Worm (Caenorhabditis elegans) whole organism, L1 larva: ENCODE measurements around the gene ZK632.14.

Experiments
- C04F5.9 ChIP-seq: sonication (generic microtip); optimal IDR thresholded peaks from 2 replicates; lab custom pipeline; 2016; ENCODE audit warnings: missing genetic modification characterization, missing compliant biosample characterization
- C34B4.2 ChIP-seq: sonication (generic microtip); optimal IDR thresholded peaks from 2 replicates; lab custom pipeline; 2017; ENCODE audit warnings: mild to moderate bottlenecking, missing genetic modification characterization, missing compliant biosample characterization
- F16B12.6 ChIP-seq: fragments of 150-350 bp; optimal IDR thresholded peaks from 2 replicates; lab custom pipeline; 2014; ENCODE audit warnings: missing biosample characterization, missing genetic modification characterization
- Y116A8C.19 ChIP-seq: sonication (generic microtip); optimal IDR thresholded peaks from 2 replicates; lab custom pipeline; 2016; ENCODE audit warnings: missing compliant biosample characterization, missing genetic modification characterization, borderline replicate concordance
- alr-1 ChIP-seq: fragments of 200-800 bp; sonication (Bioruptor generic); optimal IDR thresholded peaks from 2 replicates; lab custom pipeline; 2018; ENCODE audit warnings: borderline replicate concordance, mild to moderate bottlenecking, missing genetic modification characterization, missing compliant biosample characterization
- aly-2 ChIP-seq: fragments of 150-350 bp; optimal IDR thresholded peaks from 2 replicates; lab custom pipeline; 2014; ENCODE audit warnings: missing biosample characterization, missing genetic modification characterization
- ama-1 ChIP-seq: fragments of 150-350 bp; optimal IDR thresholded peaks from 2 replicates; lab custom pipeline; 2014
- blmp-1 ChIP-seq: fragments of 150-350 bp; optimal IDR thresholded peaks from 2 replicates; lab custom pipeline; 2014; ENCODE audit warnings: missing biosample characterization, missing genetic modification characterization
- ceh-82 ChIP-seq, 3 experiments: fragments of 150-350 bp in 1 of 3; sonication (generic microtip) in 2 of 3; optimal IDR thresholded peaks; 2 replicates each; lab custom pipeline; 2014 to 2017; ENCODE audit warnings: missing biosample characterization in 3 of 3, missing genetic modification characterization in 3 of 3
- dpl-1 ChIP-seq, 3 experiments: fragments of 150-350 bp in 2 of 3; sonication (generic microtip) in 1 of 3; optimal IDR thresholded peaks; 2 replicates each; lab custom pipeline; 2014 to 2017; ENCODE audit warnings: missing biosample characterization in 3 of 3, missing genetic modification characterization in 3 of 3, missing genetic modification reagents in 3 of 3
- dsc-1 ChIP-seq: sonication (generic microtip); optimal IDR thresholded peaks from 2 replicates; lab custom pipeline; 2016; ENCODE audit warnings: mild to moderate bottlenecking, missing genetic modification characterization, missing compliant biosample characterization
- efl-1 ChIP-seq, 4 experiments: fragments of 150-350 bp; optimal IDR thresholded peaks in 3 of 4; peaks in 1 of 4; 1 replicate in 1 of 4; 2 replicates in 3 of 4; lab custom pipeline; 2014; ENCODE audit warnings: missing biosample characterization in 2 of 4, missing genetic modification characterization in 2 of 4, missing genetic modification reagents in 2 of 4
- elt-2 ChIP-seq: sonication (generic microtip); optimal IDR thresholded peaks from 2 replicates; lab custom pipeline; 2016; ENCODE audit warnings: missing genetic modification characterization, mild to moderate bottlenecking, inconsistent platforms, missing compliant biosample characterization, missing genetic modification reagents
- ets-5 ChIP-seq: fragments of 200-800 bp; sonication (Bioruptor generic); IDR thresholded peaks from 2 replicates; pipeline ENCODE4 v1.3.6; 2022; ENCODE audit warnings: missing genetic modification characterization, missing compliant biosample characterization
- fos-1 ChIP-seq: fragments of 150-350 bp; optimal IDR thresholded peaks from 2 replicates; lab custom pipeline; 2014; ENCODE audit warnings: missing biosample characterization, missing genetic modification characterization
- grh-1 ChIP-seq: fragments of 200-800 bp; sonication (Bioruptor generic); IDR thresholded peaks from 2 replicates; pipeline ENCODE4 v1.3.6; 2022; ENCODE audit warnings: missing genetic modification reagents, missing genetic modification characterization, missing compliant biosample characterization
- hlh-4 ChIP-seq: sonication (generic microtip); optimal IDR thresholded peaks from 2 replicates; lab custom pipeline; 2016; ENCODE audit warnings: mild to moderate bottlenecking, missing genetic modification characterization, missing compliant biosample characterization
- hpl-2 ChIP-seq: fragments of 150-350 bp; optimal IDR thresholded peaks from 2 replicates; lab custom pipeline; 2014; ENCODE audit warnings: missing biosample characterization, missing genetic modification reagents, missing genetic modification characterization
- jun-1 ChIP-seq: fragments of 150-350 bp; optimal IDR thresholded peaks from 2 replicates; lab custom pipeline; 2014; ENCODE audit warnings: missing biosample characterization, missing genetic modification reagents, missing genetic modification characterization
- lin-13 ChIP-seq: fragments of 150-350 bp; optimal IDR thresholded peaks from 2 replicates; lab custom pipeline; 2014; ENCODE audit warnings: missing biosample characterization, missing genetic modification reagents, missing genetic modification characterization
- lin-14 ChIP-seq: fragments of 200-800 bp; sonication (Bioruptor generic); optimal IDR thresholded peaks from 2 replicates; lab custom pipeline; 2018; ENCODE audit warnings: mild to moderate bottlenecking, missing genetic modification characterization, moderate library complexity, missing compliant biosample characterization
- lin-15B ChIP-seq: fragments of 150-350 bp; sonication (generic microtip); optimal IDR thresholded peaks from 3 replicates; lab custom pipeline; 2014; ENCODE audit warnings: missing biosample characterization, missing genetic modification characterization
- lin-35 ChIP-seq, 2 experiments: fragments of 150-350 bp; optimal IDR thresholded peaks; 2 replicates each; lab custom pipeline; 2014; ENCODE audit warnings: missing biosample characterization in 2 of 2, missing genetic modification characterization in 2 of 2, missing genetic modification reagents in 2 of 2
- lir-3 ChIP-seq: sonication (generic microtip); optimal IDR thresholded peaks from 2 replicates; lab custom pipeline; 2016; ENCODE audit warnings: mild to moderate bottlenecking, missing genetic modification characterization, moderate library complexity, missing compliant biosample characterization; ENCODE audit not compliant: poor library complexity
- lsy-2 ChIP-seq, 2 experiments: fragments of 150-350 bp; optimal IDR thresholded peaks; 2 replicates each; lab custom pipeline; 2014; ENCODE audit warnings: missing biosample characterization in 2 of 2, missing genetic modification characterization in 2 of 2
- mdl-1 ChIP-seq, 2 experiments: fragments of 150-350 bp; optimal IDR thresholded peaks; 2 replicates each; lab custom pipeline; 2014 to 2017; ENCODE audit warnings: missing biosample characterization in 2 of 2, missing genetic modification characterization in 2 of 2, inconsistent platforms in 1 of 2
- mep-1 ChIP-seq: fragments of 150-350 bp; optimal IDR thresholded peaks from 2 replicates; lab custom pipeline; 2014; ENCODE audit warnings: missing biosample characterization, missing genetic modification characterization
- nhr-12 ChIP-seq: sonication (generic microtip); optimal IDR thresholded peaks from 2 replicates; lab custom pipeline; 2017; ENCODE audit warnings: missing biosample characterization, missing genetic modification characterization
- nhr-19 ChIP-seq: fragments of 200-800 bp; sonication (Bioruptor generic); conservative IDR thresholded peaks from 2 replicates; pipeline ENCODE4 v1.3.6; 2022; ENCODE audit warnings: missing genetic modification characterization, missing compliant biosample characterization
- nhr-20 ChIP-seq: sonication (generic microtip); optimal IDR thresholded peaks from 2 replicates; lab custom pipeline; 2016; ENCODE audit warnings: mild to moderate bottlenecking, missing genetic modification characterization, missing compliant biosample characterization
- nhr-47 ChIP-seq: sonication (generic microtip); optimal IDR thresholded peaks from 2 replicates; lab custom pipeline; 2016; ENCODE audit warnings: mild to moderate bottlenecking, missing genetic modification characterization, moderate library complexity, missing compliant biosample characterization
- nhr-71 ChIP-seq: sonication (generic microtip); optimal IDR thresholded peaks from 2 replicates; lab custom pipeline; 2016; ENCODE audit warnings: mild to moderate bottlenecking, missing genetic modification characterization, moderate library complexity, missing compliant biosample characterization
- nhr-77 ChIP-seq: fragments of 150-350 bp; optimal IDR thresholded peaks from 2 replicates; lab custom pipeline; 2014; ENCODE audit warnings: missing biosample characterization, missing genetic modification characterization
- nhr-84 ChIP-seq: sonication (generic microtip); optimal IDR thresholded peaks from 2 replicates; lab custom pipeline; 2017; ENCODE audit warnings: missing biosample characterization, missing genetic modification characterization
- nhr-85 ChIP-seq: sonication (generic microtip); peaks from one replicate; lab custom pipeline; 2016; ENCODE audit warnings: missing genetic modification characterization, inconsistent platforms, missing compliant biosample characterization
- nhr-90 ChIP-seq: sonication (generic microtip); optimal IDR thresholded peaks from 2 replicates; lab custom pipeline; 2016; ENCODE audit warnings: mild to moderate bottlenecking, missing genetic modification characterization, missing compliant biosample characterization; ENCODE audit not compliant: poor library complexity
- pag-3 ChIP-seq: sonication (generic microtip); optimal IDR thresholded peaks from 2 replicates; lab custom pipeline; 2017; ENCODE audit warnings: missing genetic modification characterization, mild to moderate bottlenecking, missing compliant biosample characterization, antibody characterized with exemption, borderline replicate concordance; ENCODE audit not compliant: insufficient read depth
- rnt-1 ChIP-seq: sonication (generic microtip); optimal IDR thresholded peaks from 2 replicates; lab custom pipeline; 2016; ENCODE audit warnings: mild to moderate bottlenecking, missing genetic modification characterization, moderate library complexity, missing compliant biosample characterization
- skn-1 ChIP-seq: fragments of 150-350 bp; optimal IDR thresholded peaks from 2 replicates; lab custom pipeline; 2014; ENCODE audit warnings: missing biosample characterization, missing genetic modification characterization
- snu-23 ChIP-seq: sonication (generic microtip); optimal IDR thresholded peaks from 2 replicates; lab custom pipeline; 2016; ENCODE audit warnings: missing genetic modification characterization, missing compliant biosample characterization
- sup-37 ChIP-seq: fragments of 200-800 bp; sonication (Bioruptor generic); optimal IDR thresholded peaks from 2 replicates; lab custom pipeline; 2018; ENCODE audit warnings: mild to moderate bottlenecking, missing genetic modification characterization, missing compliant biosample characterization
- swsn-7 ChIP-seq: sonication (generic microtip); optimal IDR thresholded peaks from 2 replicates; lab custom pipeline; 2016; ENCODE audit warnings: missing genetic modification characterization, missing compliant biosample characterization
- tbx-2 ChIP-seq: sonication (generic microtip); optimal IDR thresholded peaks from 2 replicates; lab custom pipeline; 2016; ENCODE audit warnings: missing genetic modification characterization, missing compliant biosample characterization
- tlp-1 ChIP-seq: fragments of 150-350 bp; optimal IDR thresholded peaks from 2 replicates; lab custom pipeline; 2014; ENCODE audit warnings: missing biosample characterization, missing genetic modification characterization
- unc-130 ChIP-seq: fragments of 150-350 bp; optimal IDR thresholded peaks from 2 replicates; lab custom pipeline; 2017; ENCODE audit warnings: missing biosample characterization, missing genetic modification characterization, inconsistent platforms
- unc-62 ChIP-seq: fragments of 150-350 bp; optimal IDR thresholded peaks from 2 replicates; lab custom pipeline; 2014; ENCODE audit warnings: missing biosample characterization, missing genetic modification reagents, missing genetic modification characterization
- xbp-1 ChIP-seq: sonication (generic microtip); optimal IDR thresholded peaks from 2 replicates; lab custom pipeline; 2016; ENCODE audit warnings: missing genetic modification characterization, missing compliant biosample characterization
- zip-4 ChIP-seq: fragments of 200-800 bp; sonication (Bioruptor generic); optimal IDR thresholded peaks from 2 replicates; lab custom pipeline; 2018; ENCODE audit warnings: mild to moderate bottlenecking, missing genetic modification characterization, moderate library complexity, missing compliant biosample characterization

Gene ZK632.14

ce11 chrIII:9825073-9825828, 12.0 kb downstream of the ZK632.14 start, which contains the start of gene ZK632.9 (continued):
- TF ChIP-seq pag-3 (tag; lab: Kevin White, UChicago): no peak
- no peak for TF ChIP-seq nhr-84 (tag; lab: Kevin White, UChicago)
- peak; percentile 12 for TF ChIP-seq mep-1 (tag; lab: Kevin White, UChicago)
- TF ChIP-seq sup-37 (GFP tag; lab: Kevin White, UChicago): no peak
- no peak for TF ChIP-seq nhr-12 (tag; lab: Kevin White, UChicago)
- no peak for TF ChIP-seq swsn-7 (tag; lab: Kevin White, UChicago)

DNA sequence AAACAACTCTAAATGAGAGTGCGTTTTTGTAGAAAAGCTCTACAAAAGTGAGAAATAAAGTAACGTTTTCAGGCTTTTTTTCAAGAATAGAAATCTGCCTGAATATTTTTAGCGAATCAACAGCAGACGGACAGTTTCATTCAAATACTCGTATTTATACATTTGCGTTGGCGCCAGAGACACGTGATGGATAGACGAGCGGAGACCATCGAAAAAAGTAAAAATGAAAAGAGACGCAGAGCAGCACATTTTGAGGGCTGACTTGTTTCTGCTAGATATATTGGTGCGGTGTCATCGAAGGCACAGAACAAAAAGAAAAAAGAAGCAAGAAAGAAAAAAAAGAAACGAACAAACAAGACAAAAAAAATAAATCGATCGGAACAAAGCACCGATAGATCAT, 12.8 kb downstream of the ZK632.14 start:
- TF ChIP-seq lsy-2 (tag; optimal IDR thresholded peaks at IDR 0.05; lab: Kevin White, UChicago) (peak; percentile 65 to 81), lin-35 (GFP tag; optimal IDR thresholded peaks at IDR 0.05; lab: Kevin White, UChicago) (peak; percentile 10 to 61), dpl-1 (GFP tag; optimal IDR thresholded peaks at IDR 0.05; lab: Kevin White, UChicago) (peak; percentile 9 to 40 (median 26)), blmp-1 (tag; lab: Kevin White, UChicago) (peak; percentile 43), nhr-20 (tag; lab: Kevin White, UChicago) (peak; percentile 71), nhr-19 (peak; percentile 48), Y116A8C.19 (tag; lab: Kevin White, UChicago) (no peak), skn-1 (tag; lab: Kevin White, UChicago) (peak; percentile 61), hpl-2 (GFP tag; lab: Kevin White, UChicago) (peak; percentile 10), lin-14 (GFP tag; lab: Kevin White, UChicago) (peak; percentile 82), rnt-1 (tag; lab: Kevin White, UChicago) (peak; percentile 53), lir-3 (tag; lab: Kevin White, UChicago) (peak; percentile 11), ceh-82 (tag; optimal IDR thresholded peaks at IDR 0.05; lab: Kevin White, UChicago) (peak in 1 of 3 experiments; percentile 25), tlp-1 (tag; lab: Kevin White, UChicago) (no peak), swsn-7 (tag; lab: Kevin White, UChicago) (peak; percentile 56), ama-1 (lab: Kevin White, UChicago) (peak; percentile 89), snu-23 (GFP tag; lab: Kevin White, UChicago) (peak; percentile 75), hlh-4 (no peak), F16B12.6 (tag; lab: Kevin White, UChicago) (peak; percentile 60), aly-2 (tag; lab: Kevin White, UChicago) (peak; percentile 15), fos-1 (tag; lab: Kevin White, UChicago) (peak; percentile 41), unc-62 (GFP tag; lab: Kevin White, UChicago) (no peak), mep-1 (tag; lab: Kevin White, UChicago) (peak; percentile 76), grh-1 (GFP tag; lab: Robert Waterston, UW) (0 out of 2 replicates have a peak, but pooled peaks have one; percentile 10), dsc-1 (no peak), nhr-71 (tag; lab: Kevin White, UChicago) (peak; percentile 84), lin-15B (no peak), nhr-47 (tag; lab: Kevin White, UChicago) (peak; percentile 65), elt-2 (peak; percentile 61), C04F5.9 (tag; lab: Kevin White, UChicago) (peak; percentile 12), alr-1 (tag; lab: Kevin White, UChicago) (no peak), ets-5 (GFP tag; lab: Robert Waterston, UW) (no peak), efl-1 (optimal IDR thresholded peaks at IDR 0.05; lab: Kevin White, UChicago) (peak; percentile 36 to 53), efl-1 (GFP tag; optimal IDR thresholded peaks at IDR 0.05 in 1 of 2; lab: Kevin White, UChicago) (peak; percentile 44 to 81), mdl-1 (tag; optimal IDR thresholded peaks at IDR 0.05; lab: Kevin White, UChicago) (peak in 1 of 2 experiments; percentile 66), jun-1 (tag; lab: Kevin White, UChicago) (peak; percentile 17), lin-13 (peak; percentile 62), tbx-2 (peak; percentile 56), nhr-90 (tag; lab: Kevin White, UChicago) (peak; percentile 42), xbp-1 (tag; lab: Kevin White, UChicago) (peak; percentile 11), zip-4 (no peak), C34B4.2 (tag; lab: Kevin White, UChicago) (no peak), nhr-77 (tag; lab: Kevin White, UChicago) (peak; percentile 1), unc-130 (tag; lab: Kevin White, UChicago) (peak; percentile 31), nhr-85 (tag; lab: Kevin White, UChicago) (peak; percentile 86)
